Fruit fly (Drosophila melanogaster) whole organism, embryonic: Measurements from ENCODE around the gene CSN1b.
A peak's percentile ranks its signal among the peaks of the same experiment; 100 is the strongest.

Source experiments
- ATbp ChIP-seq: fragments of 200-800 bp; sonication (Bioruptor generic); optimal IDR thresholded peaks from 2 replicates; lab custom pipeline; 2017; ENCODE audit warnings: missing biosample characterization, mild to moderate bottlenecking, missing genetic modification characterization, missing genetic modification reagents
- Abd-B ChIP-seq: fragments of 200-800 bp; sonication (Bioruptor generic); optimal IDR thresholded peaks from 2 replicates; lab custom pipeline; 2018; ENCODE audit warnings: missing biosample characterization, mild to moderate bottlenecking, missing genetic modification characterization, moderate library complexity
- Antp ChIP-seq: fragments of 200-800 bp; sonication (Bioruptor generic); optimal IDR thresholded peaks from 3 replicates; lab custom pipeline; 2016; ENCODE audit warnings: missing biosample characterization, missing genetic modification characterization
- B-H1 ChIP-seq: fragments of 200-800 bp; sonication (Bioruptor generic); IDR thresholded peaks from 3 replicates; pipeline ENCODE4 v1.3.6; 2022; ENCODE audit warnings: missing biosample characterization, missing genetic modification characterization
- CG10431 ChIP-seq: fragments of 200-800 bp; sonication (Bioruptor generic); optimal IDR thresholded peaks from 3 replicates; lab custom pipeline; 2018; ENCODE audit warnings: missing biosample characterization, mild to moderate bottlenecking, missing genetic modification characterization
- CG10462 ChIP-seq: fragments of 200-800 bp; sonication (Bioruptor generic); optimal IDR thresholded peaks from 2 replicates; lab custom pipeline; 2016; ENCODE audit warnings: missing biosample characterization, missing genetic modification characterization
- CG10543 ChIP-seq: fragments of 200-800 bp; sonication (Bioruptor generic); optimal IDR thresholded peaks from 3 replicates; lab custom pipeline; 2017; ENCODE audit warnings: missing biosample characterization, mild to moderate bottlenecking, missing genetic modification characterization, moderate library complexity
- CG11723 ChIP-seq: fragments of 200-800 bp; sonication (Bioruptor generic); optimal IDR thresholded peaks from 2 replicates; lab custom pipeline; 2017; ENCODE audit warnings: missing biosample characterization, mild to moderate bottlenecking, missing genetic modification characterization
- CG13424 ChIP-seq: fragments of 200-800 bp; sonication (Bioruptor generic); optimal IDR thresholded peaks from 2 replicates; lab custom pipeline; 2019; ENCODE audit warnings: missing biosample characterization, mild to moderate bottlenecking, missing genetic modification characterization, moderate library complexity
- CG13775 ChIP-seq: fragments of 200-800 bp; sonication (Bioruptor generic); optimal IDR thresholded peaks from 3 replicates; lab custom pipeline; 2017; ENCODE audit warnings: missing biosample characterization, mild to moderate bottlenecking, missing genetic modification characterization
- CG14441 ChIP-seq: fragments of 200-800 bp; sonication (Bioruptor generic); IDR thresholded peaks from 2 replicates; pipeline ENCODE4 v1.3.6; 2022; ENCODE audit warnings: missing biosample characterization, missing genetic modification characterization
- CG14965 ChIP-seq: fragments of 200-800 bp; sonication (Bioruptor generic); optimal IDR thresholded peaks from 2 replicates; lab custom pipeline; 2016; ENCODE audit warnings: missing biosample characterization, missing genetic modification characterization, borderline replicate concordance
- CG15269 ChIP-seq: fragments of 200-800 bp; sonication (Bioruptor generic); optimal IDR thresholded peaks from 2 replicates; lab custom pipeline; 2018; ENCODE audit warnings: missing biosample characterization, mild to moderate bottlenecking, missing genetic modification characterization, moderate library complexity
- CG15479 ChIP-seq: fragments of 200-800 bp; sonication (Bioruptor generic); optimal IDR thresholded peaks from 3 replicates; lab custom pipeline; 2019; ENCODE audit warnings: missing biosample characterization, mild to moderate bottlenecking, missing genetic modification characterization, moderate library complexity
- CG2120 ChIP-seq: fragments of 200-800 bp; sonication (Bioruptor generic); optimal IDR thresholded peaks from 3 replicates; lab custom pipeline; 2016; ENCODE audit warnings: missing biosample characterization, missing genetic modification characterization
- CG30431 ChIP-seq: fragments of 200-800 bp; sonication (Bioruptor generic); optimal IDR thresholded peaks from 2 replicates; lab custom pipeline; 2017; ENCODE audit warnings: missing biosample characterization, missing genetic modification characterization
- CG34376 ChIP-seq: fragments of 200-800 bp; sonication (Bioruptor generic); optimal IDR thresholded peaks from 2 replicates; lab custom pipeline; 2018; ENCODE audit warnings: missing biosample characterization, mild to moderate bottlenecking, missing genetic modification characterization
- CG8944 ChIP-seq: fragments of 200-800 bp; sonication (Bioruptor generic); optimal IDR thresholded peaks from 3 replicates; lab custom pipeline; 2016; ENCODE audit warnings: missing biosample characterization, missing genetic modification characterization
- CG9817 ChIP-seq: fragments of 200-800 bp; sonication (Bioruptor generic); optimal IDR thresholded peaks from 2 replicates; lab custom pipeline; 2018; ENCODE audit warnings: missing biosample characterization, mild to moderate bottlenecking, missing genetic modification characterization, moderate library complexity
- CrebB ChIP-seq: fragments of 200-800 bp; sonication (Bioruptor generic); optimal IDR thresholded peaks from 3 replicates; lab custom pipeline; 2018; ENCODE audit warnings: missing biosample characterization, mild to moderate bottlenecking, missing genetic modification characterization
- D19A ChIP-seq: fragments of 200-800 bp; optimal IDR thresholded peaks from 3 replicates; lab custom pipeline; 2019; ENCODE audit warnings: missing biosample characterization, mild to moderate bottlenecking, missing genetic modification characterization, moderate library complexity
- D19B ChIP-seq: fragments of 200-800 bp; sonication (Bioruptor generic); optimal IDR thresholded peaks from 2 replicates; lab custom pipeline; 2017; ENCODE audit warnings: missing biosample characterization, mild to moderate bottlenecking, missing genetic modification characterization
- Hr78 ChIP-seq, 2 experiments: fragments of 200-800 bp in 1 of 2; fragments of >200 bp in 1 of 2; sonication (Bioruptor generic) in 1 of 2; optimal IDR thresholded peaks; 2 replicates each; lab custom pipeline; 2017 to 2019; ENCODE audit warnings: missing biosample characterization in 2 of 2, missing genetic modification characterization in 2 of 2, mild to moderate bottlenecking in 1 of 2, moderate library complexity in 1 of 2
- Jarid2 ChIP-seq: fragments of 200-800 bp; sonication (Bioruptor generic); optimal IDR thresholded peaks from 3 replicates; lab custom pipeline; 2017; ENCODE audit warnings: mild to moderate bottlenecking, missing biosample characterization, missing genetic modification reagents, missing genetic modification characterization
- Lpt ChIP-seq: fragments of >200 bp; optimal IDR thresholded peaks from 2 replicates; lab custom pipeline; 2018; ENCODE audit warnings: missing biosample characterization, missing genetic modification characterization
- Myb ChIP-seq: fragments of 200-800 bp; sonication (Bioruptor generic); optimal IDR thresholded peaks from 2 replicates; lab custom pipeline; 2016; ENCODE audit warnings: missing biosample characterization, missing genetic modification characterization
- YL-1 ChIP-seq: fragments of 200-800 bp; sonication (Bioruptor generic); optimal IDR thresholded peaks from 3 replicates; lab custom pipeline; 2017; ENCODE audit warnings: missing biosample characterization, mild to moderate bottlenecking, missing genetic modification characterization
- ara ChIP-seq: fragments of 200-800 bp; sonication (Bioruptor generic); IDR thresholded peaks from 2 replicates; pipeline ENCODE4 v1.3.6; 2022; ENCODE audit warnings: missing biosample characterization, missing genetic modification characterization
- eyg ChIP-seq: fragments of 200-800 bp; sonication (Bioruptor generic); optimal IDR thresholded peaks from 3 replicates; lab custom pipeline; 2016; ENCODE audit warnings: missing biosample characterization, missing genetic modification characterization
- fd102C ChIP-seq: fragments of 200-800 bp; sonication (Bioruptor generic); optimal IDR thresholded peaks from 2 replicates; lab custom pipeline; 2018; ENCODE audit warnings: missing biosample characterization, mild to moderate bottlenecking, missing genetic modification characterization, moderate library complexity
- fd3F ChIP-seq: fragments of 200-800 bp; sonication (Bioruptor generic); optimal IDR thresholded peaks from 2 replicates; lab custom pipeline; 2018; ENCODE audit warnings: missing biosample characterization, mild to moderate bottlenecking, missing genetic modification characterization, moderate library complexity
- fru ChIP-seq: fragments of >200 bp; optimal IDR thresholded peaks from 2 replicates; lab custom pipeline; 2017
- h ChIP-seq: fragments of >200 bp; optimal IDR thresholded peaks from 2 replicates; lab custom pipeline; 2017
- ham ChIP-seq: fragments of 200-800 bp; sonication (Bioruptor generic); IDR thresholded peaks from 2 replicates; pipeline ENCODE4 v1.3.6; 2022; ENCODE audit warnings: missing biosample characterization, missing genetic modification characterization
- jumu ChIP-seq: fragments of 200-800 bp; sonication (Bioruptor generic); optimal IDR thresholded peaks from 3 replicates; lab custom pipeline; 2016; ENCODE audit warnings: missing biosample characterization, missing genetic modification characterization
- lmd ChIP-seq: fragments of 200-800 bp; sonication (Bioruptor generic); IDR thresholded peaks from 2 replicates; pipeline ENCODE4 v1.3.6; 2022; ENCODE audit warnings: missing biosample characterization, missing genetic modification characterization
- nerfin-2 ChIP-seq: fragments of 200-800 bp; sonication (Bioruptor generic); IDR thresholded peaks from 2 replicates; pipeline ENCODE4 v1.3.6; 2022; ENCODE audit warnings: missing biosample characterization, missing genetic modification characterization; ENCODE audit not compliant: partially characterized antibody
- p53 ChIP-seq: fragments of 200-800 bp; sonication (Bioruptor generic); optimal IDR thresholded peaks from 2 replicates; lab custom pipeline; 2016; ENCODE audit warnings: missing biosample characterization, missing genetic modification characterization
- pita ChIP-seq: fragments of 200-800 bp; sonication (Bioruptor generic); optimal IDR thresholded peaks from 2 replicates; lab custom pipeline; 2017; ENCODE audit warnings: missing biosample characterization, mild to moderate bottlenecking, missing genetic modification characterization
- pum ChIP-seq: fragments of 200-800 bp; sonication (Bioruptor generic); optimal IDR thresholded peaks from 2 replicates; lab custom pipeline; 2016; ENCODE audit warnings: missing biosample characterization, missing genetic modification characterization
- repo ChIP-seq: fragments of 200-800 bp; sonication (Bioruptor generic); optimal IDR thresholded peaks from 2 replicates; lab custom pipeline; 2016; ENCODE audit warnings: missing biosample characterization, missing genetic modification characterization
- rib ChIP-seq: fragments of 200-800 bp; sonication (Bioruptor generic); IDR thresholded peaks from 2 replicates; pipeline ENCODE4 v1.3.6; 2022; ENCODE audit warnings: missing biosample characterization, missing genetic modification characterization
- ro ChIP-seq: fragments of 200-800 bp; sonication (Bioruptor generic); IDR thresholded peaks from 2 replicates; pipeline ENCODE4 v1.3.6; 2022; ENCODE audit warnings: missing biosample characterization, missing genetic modification characterization
- sisA ChIP-seq: fragments of 200-800 bp; sonication (Bioruptor generic); IDR thresholded peaks from 2 replicates; pipeline ENCODE4 v1.3.6; 2022; ENCODE audit warnings: missing biosample characterization, missing genetic modification characterization
- slou ChIP-seq: fragments of 200-800 bp; sonication (Bioruptor generic); optimal IDR thresholded peaks from 3 replicates; lab custom pipeline; 2016; ENCODE audit warnings: missing biosample characterization, missing genetic modification characterization
- sna ChIP-seq: fragments of 200-800 bp; sonication (Bioruptor generic); IDR thresholded peaks from 2 replicates; pipeline ENCODE4 v1.3.6; 2022; ENCODE audit warnings: missing biosample characterization, missing genetic modification characterization; ENCODE audit not compliant: partially characterized antibody
- tll ChIP-seq, 2 experiments: fragments of 200-800 bp in 1 of 2; fragments of >200 bp in 1 of 2; sonication (Bioruptor generic) in 1 of 2; optimal IDR thresholded peaks; 2 replicates each; lab custom pipeline; 2017 to 2019; ENCODE audit warnings: missing biosample characterization in 2 of 2, missing genetic modification characterization in 2 of 2, mild to moderate bottlenecking in 1 of 2, moderate library complexity in 1 of 2
- tna ChIP-seq: fragments of 200-800 bp; sonication (Bioruptor generic); IDR thresholded peaks from 2 replicates; pipeline ENCODE4 v1.3.6; 2022; ENCODE audit warnings: missing biosample characterization, missing genetic modification characterization; ENCODE audit not compliant: partially characterized antibody
- toy ChIP-seq: fragments of 200-800 bp; sonication (Bioruptor generic); IDR thresholded peaks from 2 replicates; pipeline ENCODE4 v1.3.6; 2022; ENCODE audit warnings: missing biosample characterization, missing genetic modification characterization
- vfl ChIP-seq: fragments of 200-800 bp; sonication (Bioruptor generic); optimal IDR thresholded peaks from 2 replicates; lab custom pipeline; 2016; ENCODE audit warnings: missing biosample characterization, missing genetic modification characterization
- vnd ChIP-seq: fragments of 200-800 bp; sonication (Bioruptor generic); IDR thresholded peaks from 3 replicates; pipeline ENCODE4 v1.3.6; 2022; ENCODE audit warnings: missing biosample characterization, missing genetic modification characterization; ENCODE audit not compliant: partially characterized antibody

Gene CSN1b

dm6 chr3L:18867521-18867920 lies 37.2 kb downstream of the CSN1b start, which contains the start of gene Dysb (continued):
- no peak for TF ChIP-seq tna
- peak; percentile 88 for TF ChIP-seq CG2120 (GFP tag; lab: Kevin White, UChicago)
- TF ChIP-seq CG34376 (GFP tag; lab: Kevin White, UChicago), result peak; percentile 88
- TF ChIP-seq Lpt (GFP tag; lab: Kevin White, UChicago), result no peak
- TF ChIP-seq vnd, result no peak
- peak; percentile 94 for TF ChIP-seq CG15269 (tag; lab: Kevin White, UChicago)
- TF ChIP-seq B-H1 (GFP tag; lab: Robert Waterston, UW), result peak; percentile 87
- TF ChIP-seq Jarid2, result peak; percentile 51
- peak; percentile 77; the same call in 1 of the 2 replicates for TF ChIP-seq toy (GFP tag; lab: Robert Waterston, UW)
- TF ChIP-seq vfl (GFP tag; lab: Kevin White, UChicago), result peak; percentile 48
- TF ChIP-seq ATbp (GFP tag; lab: Kevin White, UChicago), result peak; percentile 82
- TF ChIP-seq CG14965 (GFP tag; lab: Kevin White, UChicago), result no peak
- peak; percentile 75 for TF ChIP-seq CrebB (tag; lab: Kevin White, UChicago)
- no peak for TF ChIP-seq ro (GFP tag; lab: Robert Waterston, UW)
- peak; percentile 85 for TF ChIP-seq lmd (GFP tag; lab: Robert Waterston, UW)
- peak; percentile 45 for TF ChIP-seq CG10462 (GFP tag; lab: Kevin White, UChicago)
- TF ChIP-seq D19A (tag; lab: Kevin White, UChicago), result peak; percentile 99
- no peak for TF ChIP-seq repo (GFP tag; lab: Kevin White, UChicago)
- peak; percentile 34 for TF ChIP-seq CG8944
- TF ChIP-seq tll (GFP tag; optimal IDR thresholded peaks at IDR 0.05; lab: Kevin White, UChicago), result no peak
- TF ChIP-seq CG10431 (GFP tag; lab: Kevin White, UChicago), result peak; percentile 77
- peak; percentile 89 for TF ChIP-seq CG13424 (tag; lab: Kevin White, UChicago)
- TF ChIP-seq fd102C (GFP tag; lab: Kevin White, UChicago), result peak; percentile 41
- peak; percentile 21 for TF ChIP-seq slou (GFP tag; lab: Kevin White, UChicago)
- TF ChIP-seq rib (GFP tag; lab: Robert Waterston, UW), result peak; percentile 81
- TF ChIP-seq YL-1, result peak; percentile 66
- TF ChIP-seq CG30431 (GFP tag; lab: Kevin White, UChicago), result peak; percentile 59
- peak; percentile 81 for TF ChIP-seq fd3F (GFP tag; lab: Kevin White, UChicago)
- no peak for TF ChIP-seq h
- TF ChIP-seq CG11723, result peak; percentile 75
- no peak for TF ChIP-seq nerfin-2
- no peak for TF ChIP-seq fru
- TF ChIP-seq sna (GFP tag; lab: Robert Waterston, UW), result no peak; the same call in 1 of the 2 replicates
- no peak for TF ChIP-seq p53
- no peak for TF ChIP-seq ham (GFP tag; lab: Robert Waterston, UW)
- peak; percentile 78 for TF ChIP-seq CG13775 (GFP tag; lab: Kevin White, UChicago)
- peak; percentile 33 for TF ChIP-seq jumu (GFP tag; lab: Kevin White, UChicago)
- peak; percentile 88 for TF ChIP-seq ara (GFP tag; lab: Robert Waterston, UW)
- TF ChIP-seq Abd-B (GFP tag; lab: Kevin White, UChicago), result peak; percentile 70
- peak; percentile 83 for TF ChIP-seq CG10543 (GFP tag; lab: Kevin White, UChicago)
- peak; percentile 48 for TF ChIP-seq Antp
- peak; percentile 4 for TF ChIP-seq Myb (GFP tag; lab: Kevin White, UChicago)
- TF ChIP-seq pum (GFP tag; lab: Kevin White, UChicago), result peak; percentile 40
- peak; percentile 79 for TF ChIP-seq CG9817 (tag; lab: Kevin White, UChicago)
- peak; percentile 77 for TF ChIP-seq D19B (GFP tag; lab: Kevin White, UChicago)
- TF ChIP-seq CG15479, result no peak
- peak; percentile 46 for TF ChIP-seq eyg (GFP tag; lab: Kevin White, UChicago)
- TF ChIP-seq pita (GFP tag; lab: Kevin White, UChicago), result no peak
- peak; percentile 90 for TF ChIP-seq CG14441 (GFP tag; lab: Robert Waterston, UW)
- peak; percentile 85 for TF ChIP-seq sisA (GFP tag; lab: Robert Waterston, UW)
- peak in 1 of 2 experiments; percentile 56 for TF ChIP-seq Hr78 (GFP tag; optimal IDR thresholded peaks at IDR 0.05; lab: Kevin White, UChicago)
